Worm (Caenorhabditis elegans) whole organism, L2 larva: ENCODE measurements around the gene cox-11.

Source experiments
- C34F6.9 ChIP-seq: fragments of 150-350 bp; optimal IDR thresholded peaks from 2 replicates; lab custom pipeline; 2014; ENCODE audit warnings: missing biosample characterization, missing genetic modification characterization
- F13H6.1 ChIP-seq: sonication (generic microtip); optimal IDR thresholded peaks from 2 replicates; lab custom pipeline; 2016; ENCODE audit warnings: missing genetic modification characterization, missing compliant biosample characterization
- R02D3.7 ChIP-seq: fragments of 150-350 bp; optimal IDR thresholded peaks from 2 replicates; lab custom pipeline; 2014; ENCODE audit warnings: missing biosample characterization, missing genetic modification characterization
- Y55F3AM.14 ChIP-seq: fragments of 200-800 bp; sonication (Bioruptor generic); optimal IDR thresholded peaks from 2 replicates; lab custom pipeline; 2018; ENCODE audit warnings: mild to moderate bottlenecking, missing genetic modification characterization, missing compliant biosample characterization
- alr-1 ChIP-seq: fragments of 150-350 bp; optimal IDR thresholded peaks from 2 replicates; lab custom pipeline; 2014; ENCODE audit warnings: missing biosample characterization, missing genetic modification characterization
- aly-2 ChIP-seq: fragments of 150-350 bp; optimal IDR thresholded peaks from 2 replicates; lab custom pipeline; 2014; ENCODE audit warnings: missing biosample characterization, missing genetic modification characterization
- blmp-1 ChIP-seq: sonication (generic microtip); optimal IDR thresholded peaks from 2 replicates; lab custom pipeline; 2017; ENCODE audit warnings: missing genetic modification characterization, mild to moderate bottlenecking, missing compliant biosample characterization, antibody characterized with exemption, moderate library complexity; ENCODE audit not compliant: insufficient read depth
- ceh-82 ChIP-seq: fragments of 150-350 bp; optimal IDR thresholded peaks from 2 replicates; lab custom pipeline; 2014; ENCODE audit warnings: missing biosample characterization, missing genetic modification characterization
- crh-2 ChIP-seq: sonication (generic microtip); optimal IDR thresholded peaks from 2 replicates; lab custom pipeline; 2017; ENCODE audit warnings: missing biosample characterization, missing genetic modification characterization
- egl-27 ChIP-seq: sonication (generic microtip); optimal IDR thresholded peaks from 3 replicates; lab custom pipeline; 2017; ENCODE audit warnings: missing biosample characterization, missing genetic modification reagents, missing genetic modification characterization
- elt-3 ChIP-seq: sonication (generic microtip); optimal IDR thresholded peaks from 2 replicates; lab custom pipeline; 2017; ENCODE audit warnings: missing biosample characterization, missing genetic modification characterization
- fos-1 ChIP-seq: fragments of 150-350 bp; optimal IDR thresholded peaks from 2 replicates; lab custom pipeline; 2014; ENCODE audit warnings: missing biosample characterization, missing genetic modification characterization
- gmeb-1 ChIP-seq: fragments of 150-350 bp; optimal IDR thresholded peaks from 2 replicates; lab custom pipeline; 2014; ENCODE audit warnings: missing biosample characterization, missing genetic modification characterization
- lin-11 ChIP-seq: fragments of 150-350 bp; sonication (generic microtip); optimal IDR thresholded peaks from 2 replicates; lab custom pipeline; 2014; ENCODE audit warnings: missing biosample characterization, missing genetic modification characterization, inconsistent platforms, mixed read lengths
- lin-13 ChIP-seq: fragments of 150-350 bp; optimal IDR thresholded peaks from 2 replicates; lab custom pipeline; 2014; ENCODE audit warnings: missing biosample characterization, missing genetic modification reagents, missing genetic modification characterization
- lin-39 ChIP-seq: fragments of 150-350 bp; optimal IDR thresholded peaks from 2 replicates; lab custom pipeline; 2014; ENCODE audit warnings: missing biosample characterization, missing genetic modification reagents, missing genetic modification characterization
- lsy-2 ChIP-seq, 2 experiments: fragments of 150-350 bp in 1 of 2; sonication (generic microtip) in 1 of 2; optimal IDR thresholded peaks; 2 replicates each; lab custom pipeline; 2014 to 2017; ENCODE audit warnings: missing biosample characterization in 2 of 2, missing genetic modification characterization in 2 of 2
- nhr-10 ChIP-seq: sonication (generic microtip); optimal IDR thresholded peaks from 2 replicates; lab custom pipeline; 2017; ENCODE audit warnings: missing biosample characterization, missing genetic modification characterization
- nhr-129 ChIP-seq: fragments of 150-350 bp; optimal IDR thresholded peaks from 2 replicates; lab custom pipeline; 2014; ENCODE audit warnings: missing biosample characterization, missing genetic modification characterization
- nhr-21 ChIP-seq: fragments of 150-350 bp; optimal IDR thresholded peaks from 2 replicates; lab custom pipeline; 2014; ENCODE audit warnings: missing biosample characterization, missing genetic modification characterization
- nhr-23 ChIP-seq: fragments of 150-350 bp; optimal IDR thresholded peaks from 2 replicates; lab custom pipeline; 2014; ENCODE audit warnings: missing biosample characterization, missing genetic modification reagents, missing genetic modification characterization
- nhr-237 ChIP-seq: fragments of 150-350 bp; optimal IDR thresholded peaks from 2 replicates; lab custom pipeline; 2014; ENCODE audit warnings: missing biosample characterization, missing genetic modification characterization
- nhr-25 ChIP-seq: fragments of 150-350 bp; sonication (generic microtip); optimal IDR thresholded peaks from 3 replicates; lab custom pipeline; 2014; ENCODE audit warnings: missing biosample characterization, missing genetic modification characterization
- nhr-77 ChIP-seq: fragments of 150-350 bp; optimal IDR thresholded peaks from 2 replicates; lab custom pipeline; 2014; ENCODE audit warnings: missing biosample characterization, missing genetic modification characterization
- peb-1 ChIP-seq: fragments of 150-350 bp; optimal IDR thresholded peaks from 2 replicates; lab custom pipeline; 2014; ENCODE audit warnings: missing biosample characterization, missing genetic modification characterization
- sem-4 ChIP-seq: fragments of 150-350 bp; optimal IDR thresholded peaks from 2 replicates; lab custom pipeline; 2014; ENCODE audit warnings: missing biosample characterization, missing genetic modification reagents, missing genetic modification characterization
- skn-1 ChIP-seq: sonication (generic microtip); optimal IDR thresholded peaks from 2 replicates; lab custom pipeline; 2017; ENCODE audit warnings: missing biosample characterization, missing genetic modification characterization
- sma-3 ChIP-seq: sonication (generic microtip); optimal IDR thresholded peaks from 2 replicates; lab custom pipeline; 2016; ENCODE audit warnings: missing genetic modification reagents, missing genetic modification characterization, missing compliant biosample characterization
- snpc-4 ChIP-seq: fragments of 150-350 bp; optimal IDR thresholded peaks from 2 replicates; lab custom pipeline; 2014; ENCODE audit warnings: missing biosample characterization, missing genetic modification characterization
- unc-39 ChIP-seq: fragments of 150-350 bp; optimal IDR thresholded peaks from 2 replicates; lab custom pipeline; 2014; ENCODE audit warnings: missing biosample characterization, missing genetic modification characterization
- unc-55 ChIP-seq: fragments of 150-350 bp; sonication (generic microtip); optimal IDR thresholded peaks from 3 replicates; lab custom pipeline; 2014; ENCODE audit warnings: missing biosample characterization, missing genetic modification reagents, missing genetic modification characterization
- unc-62 ChIP-seq: fragments of 150-350 bp; optimal IDR thresholded peaks from 2 replicates; lab custom pipeline; 2014; ENCODE audit warnings: missing biosample characterization, missing genetic modification reagents, missing genetic modification characterization
- ztf-1 ChIP-seq: fragments of 200-800 bp; sonication (Bioruptor generic); conservative IDR thresholded peaks from 2 replicates; pipeline ENCODE4 v1.3.6; 2022; ENCODE audit warnings: missing genetic modification characterization, missing compliant biosample characterization

Gene cox-11

ce11 chrIV:13244024-13244423, at the start of gene cox-11:
cox-11 (plus strand) TSS chrIV:13244324.
- no peak for TF ChIP-seq aly-2
- TF ChIP-seq ztf-1 (GFP tag; lab: Robert Waterston, UW): no peak
- TF ChIP-seq lin-13 (GFP tag; lab: Kevin White, UChicago): no peak
- TF ChIP-seq nhr-129: no peak

ce11 chrIV:13197282-13197681, 46.8 kb upstream of the cox-11 start, which contains the start of gene C48D1.1:
C48D1.1 (minus strand) TSS chrIV:13197382.
- no peak for TF ChIP-seq snpc-4 (tag; lab: Kevin White, UChicago)

DNA sequence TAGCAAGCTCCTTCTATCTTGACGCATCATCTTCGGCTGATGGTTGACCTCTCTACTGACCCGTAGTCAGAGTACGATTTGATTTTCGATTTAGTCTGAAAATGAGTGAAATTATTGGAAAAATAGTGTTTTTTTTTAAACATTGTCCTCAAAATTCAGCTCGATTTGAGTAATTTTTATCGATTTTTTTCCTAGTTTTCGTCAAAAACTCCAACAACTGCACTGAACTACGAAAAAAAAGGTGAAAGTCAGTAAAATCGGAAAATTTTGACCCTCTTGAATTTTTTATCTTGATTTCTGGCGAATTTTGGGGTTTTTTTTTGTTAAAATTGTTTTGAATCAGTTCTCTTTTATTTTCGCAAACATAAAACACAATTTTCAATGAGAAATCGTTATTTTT, 40.1 kb upstream of the cox-11 start, which contains the start of gene ced-3:
TSS of gene ced-3 (minus strand) at position 101 of the 400 bp plus-strand sequence.
- no peak for TF ChIP-seq unc-39 (tag; lab: Kevin White, UChicago)
- no peak for TF ChIP-seq crh-2 (tag; lab: Kevin White, UChicago)
- no peak for TF ChIP-seq unc-55 (GFP tag; lab: Kevin White, UChicago)
- TF ChIP-seq snpc-4 (tag; lab: Kevin White, UChicago): no peak
- no peak for TF ChIP-seq unc-62
- TF ChIP-seq nhr-25 (tag; lab: Kevin White, UChicago): no peak
- no peak for TF ChIP-seq skn-1 (tag; lab: Kevin White, UChicago)
- TF ChIP-seq nhr-10: no peak
- TF ChIP-seq R02D3.7: no peak
- no peak for TF ChIP-seq elt-3 (tag; lab: Kevin White, UChicago)
- no peak for TF ChIP-seq nhr-77 (tag; lab: Kevin White, UChicago)
- no peak for TF ChIP-seq lin-11 (tag; lab: Kevin White, UChicago)
- no peak for TF ChIP-seq ceh-82 (tag; lab: Kevin White, UChicago)
- TF ChIP-seq F13H6.1 (tag; lab: Kevin White, UChicago): no peak
- no peak for TF ChIP-seq sma-3 (GFP tag; lab: Kevin White, UChicago)
- no peak for TF ChIP-seq Y55F3AM.14 (GFP tag; lab: Kevin White, UChicago)
- no peak for TF ChIP-seq C34F6.9

- TF ChIP-seq aly-2 (no peak), ceh-82 (tag; lab: Kevin White, UChicago) (no peak), nhr-10 (no peak), blmp-1 (tag; lab: Kevin White, UChicago) (no peak), nhr-23 (tag; lab: Kevin White, UChicago) (no peak), sem-4 (tag; lab: Kevin White, UChicago) (no peak), lsy-2 (tag; optimal IDR thresholded peaks at IDR 0.05; lab: Kevin White, UChicago) (peak in 1 of 2 experiments; percentile 45), fos-1 (tag; lab: Kevin White, UChicago) (peak; percentile 7), nhr-237 (tag; lab: Kevin White, UChicago) (no peak), unc-55 (GFP tag; lab: Kevin White, UChicago) (peak; percentile 50), F13H6.1 (tag; lab: Kevin White, UChicago) (no peak), gmeb-1 (peak; percentile 65), C34F6.9 (peak; percentile 38), unc-62 (no peak), nhr-21 (tag; lab: Kevin White, UChicago) (no peak), alr-1 (no peak), skn-1 (tag; lab: Kevin White, UChicago) (no peak), peb-1 (no peak), nhr-129 (peak; percentile 84), egl-27 (tag; lab: Kevin White, UChicago) (no peak)
Measured at ce11 chrIV:13205891-13206290, 38.2 kb upstream of the cox-11 start.

- TF ChIP-seq skn-1 (tag; lab: Kevin White, UChicago): no peak
- no peak for TF ChIP-seq blmp-1 (tag; lab: Kevin White, UChicago)
- TF ChIP-seq ceh-82 (tag; lab: Kevin White, UChicago): no peak
- no peak for TF ChIP-seq nhr-237 (tag; lab: Kevin White, UChicago)
Measured at ce11 chrIV:13209566-13209965, 34.6 kb upstream of the cox-11 start, which contains the start of gene C48D1.9. C48D1.9 (minus strand) TSS chrIV:13209666.

ce11 chrIV:13214466-13214865, 29.7 kb upstream of the cox-11 start, which contains the start of gene cho-1:
cho-1 (minus strand) TSS chrIV:13214566.
- TF ChIP-seq nhr-23 (tag; lab: Kevin White, UChicago) (no peak), nhr-237 (tag; lab: Kevin White, UChicago) (no peak), lin-39 (tag; lab: Kevin White, UChicago) (no peak), ztf-1 (GFP tag; lab: Robert Waterston, UW) (no peak), fos-1 (tag; lab: Kevin White, UChicago) (no peak)
- TF ChIP-seq, all 48 proteins: peak for 0
